Fruit fly (Drosophila melanogaster) whole organism, embryonic: ENCODE data around the gene CG12581.
A peak's percentile ranks its signal among the peaks of the same experiment; 100 is the strongest.

Experiments
- Abd-B ChIP-seq: fragments of 200-800 bp; sonication (Bioruptor generic); optimal IDR thresholded peaks from 2 replicates; lab custom pipeline; 2018; ENCODE audit warnings: missing biosample characterization, mild to moderate bottlenecking, missing genetic modification characterization, moderate library complexity
- CG1024 ChIP-seq: fragments of 200-800 bp; sonication (Bioruptor generic); IDR thresholded peaks from 2 replicates; pipeline ENCODE4 v1.3.6; 2022; ENCODE audit warnings: missing biosample characterization, missing genetic modification characterization
- CG10979 ChIP-seq: fragments of 200-800 bp; sonication (Bioruptor generic); optimal IDR thresholded peaks from 2 replicates; lab custom pipeline; 2018; ENCODE audit warnings: missing biosample characterization, mild to moderate bottlenecking, missing genetic modification characterization, moderate library complexity
- CG11695 ChIP-seq: fragments of 200-800 bp; sonication (Bioruptor generic); IDR thresholded peaks from 3 replicates; pipeline ENCODE4 v1.3.6; 2022; ENCODE audit warnings: missing biosample characterization, missing genetic modification characterization
- CG12104 ChIP-seq: fragments of 200-800 bp; sonication (Bioruptor generic); optimal IDR thresholded peaks from 3 replicates; lab custom pipeline; 2016; ENCODE audit warnings: missing biosample characterization, missing genetic modification characterization
- CG12219 ChIP-seq: fragments of 200-800 bp; sonication (Bioruptor generic); optimal IDR thresholded peaks from 3 replicates; lab custom pipeline; 2018; ENCODE audit warnings: missing biosample characterization, mild to moderate bottlenecking, missing genetic modification characterization
- CG13287 ChIP-seq: fragments of 200-800 bp; sonication (Bioruptor generic); IDR thresholded peaks from 2 replicates; pipeline ENCODE4 v1.3.6; 2022; ENCODE audit warnings: missing biosample characterization, missing genetic modification characterization; ENCODE audit not compliant: partially characterized antibody
- CG13624 ChIP-seq: fragments of 200-800 bp; sonication (Bioruptor generic); optimal IDR thresholded peaks from 2 replicates; lab custom pipeline; 2016; ENCODE audit warnings: missing biosample characterization, missing genetic modification characterization
- CG15011 ChIP-seq: fragments of 200-800 bp; sonication (Bioruptor generic); optimal IDR thresholded peaks from 3 replicates; lab custom pipeline; 2018; ENCODE audit warnings: missing biosample characterization, mild to moderate bottlenecking, missing genetic modification characterization
- CG1529 ChIP-seq: fragments of 200-800 bp; sonication (Bioruptor generic); optimal IDR thresholded peaks from 3 replicates; lab custom pipeline; 2018; ENCODE audit warnings: missing biosample characterization, missing genetic modification characterization
- CG15601 ChIP-seq: fragments of 200-800 bp; sonication (Bioruptor generic); optimal IDR thresholded peaks from 3 replicates; lab custom pipeline; 2019; ENCODE audit warnings: missing biosample characterization, mild to moderate bottlenecking, missing genetic modification characterization, moderate library complexity
- CG15696 ChIP-seq: fragments of 200-800 bp; sonication (Bioruptor generic); optimal IDR thresholded peaks from 2 replicates; lab custom pipeline; 2019; ENCODE audit warnings: missing biosample characterization, mild to moderate bottlenecking, missing genetic modification characterization, moderate library complexity
- CG1603 ChIP-seq: fragments of 200-800 bp; sonication (Bioruptor generic); optimal IDR thresholded peaks from 2 replicates; lab custom pipeline; 2019; ENCODE audit warnings: missing biosample characterization, mild to moderate bottlenecking, missing genetic modification characterization, moderate library complexity
- CG16863 ChIP-seq: fragments of 200-800 bp; sonication (Bioruptor generic); optimal IDR thresholded peaks from 3 replicates; lab custom pipeline; 2016; ENCODE audit warnings: missing biosample characterization, missing genetic modification characterization
- CG31441 ChIP-seq: fragments of 200-800 bp; sonication (Bioruptor generic); IDR thresholded peaks from 2 replicates; pipeline ENCODE4 v1.3.6; 2022; ENCODE audit warnings: missing biosample characterization, missing genetic modification characterization
- CG3281 ChIP-seq: fragments of 200-800 bp; sonication (Bioruptor generic); optimal IDR thresholded peaks from 3 replicates; lab custom pipeline; 2017; ENCODE audit warnings: missing biosample characterization, mild to moderate bottlenecking, missing genetic modification characterization
- CG3838 ChIP-seq: fragments of 200-800 bp; sonication (Bioruptor generic); optimal IDR thresholded peaks from 3 replicates; lab custom pipeline; 2016; ENCODE audit warnings: missing biosample characterization, missing genetic modification characterization
- CG6272 ChIP-seq: fragments of 200-800 bp; sonication (Bioruptor generic); IDR thresholded peaks from 2 replicates; pipeline ENCODE4 v1.3.6; 2022; ENCODE audit warnings: missing biosample characterization, missing genetic modification characterization
- CG6654 ChIP-seq: fragments of 200-800 bp; sonication (Bioruptor generic); optimal IDR thresholded peaks from 2 replicates; lab custom pipeline; 2017; ENCODE audit warnings: missing biosample characterization, mild to moderate bottlenecking, missing genetic modification characterization
- CG7372 ChIP-seq: fragments of 200-800 bp; sonication (Bioruptor generic); IDR thresholded peaks from 2 replicates; pipeline ENCODE4 v1.3.6; 2022; ENCODE audit warnings: missing biosample characterization, missing genetic modification characterization
- CG7928 ChIP-seq: fragments of 200-800 bp; sonication (Bioruptor generic); optimal IDR thresholded peaks from 2 replicates; lab custom pipeline; 2017; ENCODE audit warnings: missing biosample characterization, mild to moderate bottlenecking, missing genetic modification characterization
- CG7963 ChIP-seq: fragments of 200-800 bp; sonication (Bioruptor generic); IDR thresholded peaks from 3 replicates; pipeline ENCODE4 v1.3.6; 2022; ENCODE audit warnings: missing biosample characterization, missing genetic modification characterization; ENCODE audit not compliant: partially characterized antibody
- CG8089 ChIP-seq: fragments of 200-800 bp; sonication (Bioruptor generic); optimal IDR thresholded peaks from 3 replicates; lab custom pipeline; 2016; ENCODE audit warnings: missing biosample characterization, missing genetic modification characterization
- CkIIα-i1 ChIP-seq: fragments of 200-800 bp; sonication (Bioruptor generic); IDR thresholded peaks from 2 replicates; pipeline ENCODE4 v1.3.6; 2022; ENCODE audit warnings: missing biosample characterization, missing genetic modification characterization
- CrebB ChIP-seq: fragments of 200-800 bp; sonication (Bioruptor generic); optimal IDR thresholded peaks from 3 replicates; lab custom pipeline; 2018; ENCODE audit warnings: missing biosample characterization, mild to moderate bottlenecking, missing genetic modification characterization
- H15 ChIP-seq: fragments of 200-800 bp; sonication (Bioruptor generic); IDR thresholded peaks from 3 replicates; pipeline ENCODE4 v1.3.6; 2022; ENCODE audit warnings: missing biosample characterization, missing genetic modification characterization
- Neu2 ChIP-seq: fragments of 200-800 bp; sonication (Bioruptor generic); optimal IDR thresholded peaks from 3 replicates; lab custom pipeline; 2016; ENCODE audit warnings: missing biosample characterization, missing genetic modification characterization, borderline replicate concordance
- Nf-YA ChIP-seq: fragments of 200-800 bp; sonication (Bioruptor generic); IDR thresholded peaks from 2 replicates; pipeline ENCODE4 v1.3.6; 2022; ENCODE audit warnings: missing biosample characterization, missing genetic modification characterization
- Rfx ChIP-seq: fragments of 200-800 bp; sonication (Bioruptor generic); IDR thresholded peaks from 2 replicates; pipeline ENCODE4 v1.3.6; 2022; ENCODE audit warnings: missing biosample characterization, missing genetic modification characterization
- Trl ChIP-seq, 3 experiments: fragments of >200 bp in 2 of 3; fragments of 200-800 bp in 1 of 3; sonication (Bioruptor generic) in 1 of 3; optimal IDR thresholded peaks; 2 replicates in 1 of 3; 3 replicates in 2 of 3; lab custom pipeline; 2016 to 2017; ENCODE audit warnings: missing biosample characterization in 1 of 3, missing genetic modification characterization in 1 of 3
- cg ChIP-seq: fragments of 200-800 bp; sonication (Bioruptor generic); optimal IDR thresholded peaks from 3 replicates; lab custom pipeline; 2019; ENCODE audit warnings: missing biosample characterization, mild to moderate bottlenecking, missing genetic modification characterization, moderate library complexity
- chm ChIP-seq: fragments of 200-800 bp; sonication (Bioruptor generic); IDR thresholded peaks from 2 replicates; pipeline ENCODE4 v1.3.6; 2022; ENCODE audit warnings: missing biosample characterization, missing genetic modification characterization
- corto ChIP-seq: fragments of 200-800 bp; sonication (Bioruptor generic); optimal IDR thresholded peaks from 2 replicates; lab custom pipeline; 2016; ENCODE audit warnings: missing biosample characterization, mild to moderate bottlenecking, missing genetic modification characterization, moderate library complexity
- crc ChIP-seq: fragments of 200-800 bp; sonication (Bioruptor generic); optimal IDR thresholded peaks from 2 replicates; lab custom pipeline; 2016; ENCODE audit warnings: missing biosample characterization, missing genetic modification characterization
- dmrt11E ChIP-seq: fragments of 200-800 bp; sonication (Bioruptor generic); optimal IDR thresholded peaks from 3 replicates; lab custom pipeline; 2018; ENCODE audit warnings: missing biosample characterization, mild to moderate bottlenecking, missing genetic modification characterization, moderate library complexity
- exex ChIP-seq: fragments of 200-800 bp; sonication (Bioruptor generic); optimal IDR thresholded peaks from 4 replicates; lab custom pipeline; 2018; ENCODE audit warnings: missing biosample characterization, mild to moderate bottlenecking, missing genetic modification characterization, moderate library complexity
- hkb ChIP-seq, 2 experiments: fragments of 200-800 bp in 1 of 2; fragments of >200 bp in 1 of 2; sonication (Bioruptor generic) in 1 of 2; IDR thresholded peaks in 1 of 2; optimal IDR thresholded peaks in 1 of 2; 2 replicates each; pipeline versions ENCODE4 v1.3.6 to Lab custom; 2017 to 2022; ENCODE audit warnings: missing biosample characterization in 1 of 2, missing genetic modification characterization in 1 of 2
- mld ChIP-seq: fragments of 200-800 bp; sonication (Bioruptor generic); IDR thresholded peaks from 3 replicates; pipeline ENCODE4 v1.3.6; 2022; ENCODE audit warnings: missing biosample characterization, missing genetic modification characterization; ENCODE audit not compliant: partially characterized antibody
- nau ChIP-seq: fragments of 200-800 bp; sonication (Bioruptor generic); optimal IDR thresholded peaks from 3 replicates; lab custom pipeline; 2017; ENCODE audit warnings: missing biosample characterization, mild to moderate bottlenecking, missing genetic modification characterization, missing genetic modification reagents
- nom ChIP-seq: fragments of 200-800 bp; sonication (Bioruptor generic); optimal IDR thresholded peaks from 2 replicates; lab custom pipeline; 2017; ENCODE audit warnings: missing biosample characterization, missing genetic modification characterization, mild to moderate bottlenecking, moderate library complexity, missing genetic modification reagents
- pan ChIP-seq, 4 experiments: fragments of >200 bp in 3 of 4; fragments of 200-800 bp in 1 of 4; sonication (Bioruptor generic) in 1 of 4; optimal IDR thresholded peaks in 3 of 4; IDR thresholded peaks in 1 of 4; 2 replicates each; pipeline versions ENCODE4 v1.3.6 to Lab custom; 2017 to 2022; ENCODE audit warnings: missing biosample characterization in 2 of 4, missing genetic modification characterization in 2 of 4, mixed read lengths in 1 of 4
- row ChIP-seq: fragments of 200-800 bp; sonication (Bioruptor generic); IDR thresholded peaks from 3 replicates; pipeline ENCODE4 v1.3.6; 2022; ENCODE audit warnings: missing biosample characterization, missing genetic modification characterization
- slp2 ChIP-seq: fragments of 200-800 bp; sonication (Bioruptor generic); optimal IDR thresholded peaks from 2 replicates; lab custom pipeline; 2016; ENCODE audit warnings: missing biosample characterization, missing genetic modification characterization
- stwl ChIP-seq: fragments of 200-800 bp; sonication (Bioruptor generic); optimal IDR thresholded peaks from 3 replicates; lab custom pipeline; 2018; ENCODE audit warnings: missing biosample characterization, mild to moderate bottlenecking, missing genetic modification characterization, moderate library complexity
- toy ChIP-seq: fragments of 200-800 bp; sonication (Bioruptor generic); IDR thresholded peaks from 2 replicates; pipeline ENCODE4 v1.3.6; 2022; ENCODE audit warnings: missing biosample characterization, missing genetic modification characterization
- unpg ChIP-seq: fragments of 200-800 bp; sonication (Bioruptor generic); optimal IDR thresholded peaks from 3 replicates; lab custom pipeline; 2018; ENCODE audit warnings: missing biosample characterization, mild to moderate bottlenecking, missing genetic modification characterization, moderate library complexity
- wor ChIP-seq: fragments of 200-800 bp; sonication (Bioruptor generic); IDR thresholded peaks from 2 replicates; pipeline ENCODE4 v1.3.6; 2022; ENCODE audit warnings: missing biosample characterization, missing genetic modification characterization

CG12581 gene

dm6 chr3R:4215264-4215993 lies 41.0 kb downstream of the CG12581 start, which contains the start of gene CG14636 (continued):
- TF ChIP-seq corto (GFP tag; lab: Kevin White, UChicago) (no peak), CG8089 (GFP tag; lab: Kevin White, UChicago) (peak; percentile 30), CG6654 (GFP tag; lab: Kevin White, UChicago) (no peak), Neu2 (GFP tag; lab: Kevin White, UChicago) (peak; percentile 4), CG15696 (tag; lab: Kevin White, UChicago) (peak; percentile 9), Rfx (GFP tag; lab: Robert Waterston, UW) (peak; percentile 87), CG3838 (no peak), CG13287 (GFP tag; lab: Robert Waterston, UW) (peak; percentile 52), CG12104 (GFP tag; lab: Kevin White, UChicago) (peak; percentile 22), CG1024 (GFP tag; lab: Robert Waterston, UW) (no peak), CG1603 (tag; lab: Kevin White, UChicago) (peak; percentile 61), CG13624 (peak; percentile 78), dmrt11E (tag; lab: Kevin White, UChicago) (no peak), Trl (optimal IDR thresholded peaks at IDR 0.05; lab: Kevin White, UChicago) (no peak), Trl (GFP tag; optimal IDR thresholded peaks at IDR 0.05; lab: Kevin White, UChicago) (peak; percentile 71), CrebB (tag; lab: Kevin White, UChicago) (peak; percentile 53), CG3281 (GFP tag; lab: Kevin White, UChicago) (peak; percentile 71), CG15011 (peak; percentile 53), exex (tag; lab: Kevin White, UChicago) (no peak), CG7372 (GFP tag; lab: Robert Waterston, UW) (peak; percentile 77), CkIIα-i1 (GFP tag; lab: Robert Waterston, UW) (0 out of 2 replicates have a peak, but pooled peaks have one; percentile 37), stwl (tag; lab: Kevin White, UChicago) (no peak), pan (optimal IDR thresholded peaks at IDR 0.05; lab: Kevin White, UChicago) (no peak), pan (GFP tag; optimal IDR thresholded peaks at IDR 0.05 in 1 of 2, IDR thresholded peaks at IDR 0.05 in 1 of 2) (peak in 1 of 2 experiments; percentile 86), hkb (optimal IDR thresholded peaks at IDR 0.05; lab: Kevin White, UChicago) (no peak), hkb (GFP tag; IDR thresholded peaks at IDR 0.05; lab: Robert Waterston, UW) (peak; percentile 83), row (peak; percentile 90), CG10979 (tag; lab: Kevin White, UChicago) (no peak), CG16863 (GFP tag; lab: Kevin White, UChicago) (peak; percentile 64), Nf-YA (GFP tag; lab: Robert Waterston, UW) (peak; percentile 59; the same call in 1 of the 2 replicates), Abd-B (GFP tag; lab: Kevin White, UChicago) (peak; percentile 57), CG6272 (GFP tag; lab: Robert Waterston, UW) (peak; percentile 68), CG1529 (GFP tag; lab: Kevin White, UChicago) (peak; percentile 21), nau (GFP tag; lab: Kevin White, UChicago) (peak; percentile 74), nom (GFP tag; lab: Kevin White, UChicago) (peak; percentile 34), mld (no peak), cg (GFP tag; lab: Kevin White, UChicago) (no peak), CG7963 (GFP tag; lab: Robert Waterston, UW) (0 out of 3 replicates have a peak, but pooled peaks have one; percentile 31), crc (GFP tag; lab: Kevin White, UChicago) (peak; percentile 46), CG15601 (tag; lab: Kevin White, UChicago) (no peak), H15 (GFP tag; lab: Robert Waterston, UW) (0 out of 3 replicates have a peak, but pooled peaks have one; percentile 49), wor (GFP tag; lab: Robert Waterston, UW) (peak; percentile 51), CG12219 (GFP tag; lab: Kevin White, UChicago) (peak; percentile 58), chm (GFP tag; lab: Robert Waterston, UW) (no peak; the same call in 1 of the 2 replicates), CG7928 (no peak), toy (GFP tag; lab: Robert Waterston, UW) (0 out of 2 replicates have a peak, but pooled peaks have one; percentile 15), CG11695 (GFP tag; lab: Robert Waterston, UW) (peak; percentile 84), unpg (peak; percentile 68), CG31441 (peak; percentile 49), slp2 (GFP tag; lab: Kevin White, UChicago) (peak; percentile 74)
